Worm (Caenorhabditis elegans) whole organism, L3 larva: ENCODE measurements around the gene ttr-30.

ENCODE experiments used
- ZK546.5 ChIP-seq: sonication (generic microtip); optimal IDR thresholded peaks from 2 replicates; lab custom pipeline; 2017; ENCODE audit warnings: missing biosample characterization, missing genetic modification characterization
- ceh-28 ChIP-seq: fragments of 150-350 bp; optimal IDR thresholded peaks from 2 replicates; lab custom pipeline; 2014; ENCODE audit warnings: missing biosample characterization, missing genetic modification reagents, missing genetic modification characterization
- ceh-82 ChIP-seq: fragments of 150-350 bp; optimal IDR thresholded peaks from 2 replicates; lab custom pipeline; 2014; ENCODE audit warnings: missing biosample characterization, missing genetic modification characterization
- egl-5 ChIP-seq: fragments of 150-350 bp; optimal IDR thresholded peaks from 2 replicates; lab custom pipeline; 2017; ENCODE audit warnings: missing biosample characterization, missing genetic modification reagents, missing genetic modification characterization, inconsistent platforms
- elt-2 ChIP-seq: sonication (generic microtip); optimal IDR thresholded peaks from 2 replicates; lab custom pipeline; 2016; ENCODE audit warnings: missing genetic modification reagents, mild to moderate bottlenecking, missing genetic modification characterization, missing compliant biosample characterization
- jun-1 ChIP-seq: fragments of 150-350 bp; optimal IDR thresholded peaks from 2 replicates; lab custom pipeline; 2014; ENCODE audit warnings: missing biosample characterization, missing genetic modification reagents, missing genetic modification characterization
- lin-15B ChIP-seq: fragments of 150-350 bp; optimal IDR thresholded peaks from 2 replicates; lab custom pipeline; 2014; ENCODE audit warnings: missing biosample characterization, missing genetic modification characterization
- lin-39 ChIP-seq: fragments of 150-350 bp; optimal IDR thresholded peaks from 2 replicates; lab custom pipeline; 2018; ENCODE audit warnings: missing biosample characterization, missing genetic modification reagents, missing genetic modification characterization
- mdl-1 ChIP-seq: fragments of 150-350 bp; optimal IDR thresholded peaks from 2 replicates; lab custom pipeline; 2014; ENCODE audit warnings: missing biosample characterization, missing genetic modification characterization
- nhr-237 ChIP-seq: fragments of 150-350 bp; optimal IDR thresholded peaks from 2 replicates; lab custom pipeline; 2014; ENCODE audit warnings: missing biosample characterization, missing genetic modification characterization
- pqm-1 ChIP-seq: fragments of 150-350 bp; optimal IDR thresholded peaks from 2 replicates; lab custom pipeline; 2017; ENCODE audit warnings: missing biosample characterization, missing genetic modification characterization, inconsistent platforms
- tbx-2 ChIP-seq: sonication (generic microtip); optimal IDR thresholded peaks from 2 replicates; lab custom pipeline; 2016; ENCODE audit warnings: mild to moderate bottlenecking, missing genetic modification characterization, missing compliant biosample characterization
- unc-62 ChIP-seq: fragments of 150-350 bp; sonication (generic microtip); optimal IDR thresholded peaks from 4 replicates; lab custom pipeline; 2014; ENCODE audit warnings: missing biosample characterization, missing genetic modification reagents, missing genetic modification characterization

DNA sequence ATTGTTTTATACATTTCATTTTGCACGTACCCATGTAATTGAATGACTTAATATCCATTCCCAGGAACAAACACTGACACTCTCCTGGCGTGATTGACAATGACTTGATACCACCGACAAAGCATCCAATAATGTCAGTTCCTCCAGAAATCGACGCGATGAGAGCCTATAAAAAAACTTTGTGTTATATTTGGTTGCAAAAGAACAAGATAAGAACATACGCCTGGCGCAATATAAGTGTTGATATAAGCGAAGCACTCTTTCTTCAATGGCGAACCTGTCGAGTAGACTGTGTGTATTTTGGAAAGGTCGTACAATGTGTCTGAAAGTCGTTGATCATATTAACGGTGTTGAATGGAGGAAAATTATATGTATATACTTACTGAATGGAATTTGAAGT is 27.6 kb upstream of the ttr-30 start:
- TF ChIP-seq pqm-1 (tag; lab: Kevin White, UChicago) (peak; percentile 36), nhr-237 (tag; lab: Kevin White, UChicago) (no peak), ceh-28 (tag; lab: Kevin White, UChicago) (no peak), jun-1 (tag; lab: Kevin White, UChicago) (no peak), mdl-1 (no peak), unc-62 (GFP tag; lab: Kevin White, UChicago) (no peak), elt-2 (tag; lab: Kevin White, UChicago) (peak; percentile 62), egl-5 (tag; lab: Kevin White, UChicago) (no peak), lin-39 (no peak), ZK546.5 (tag; lab: Kevin White, UChicago) (no peak), ceh-82 (no peak), lin-15B (tag; lab: Kevin White, UChicago) (no peak), tbx-2 (tag; lab: Kevin White, UChicago) (no peak)
